Worm (Caenorhabditis elegans) whole organism, late embryonic: ENCODE measurements around the gene cal-7.

Experiments used
- ama-1 ChIP-seq: fragments of 150-350 bp; optimal IDR thresholded peaks from 2 replicates; lab custom pipeline; 2014
- ceh-31 ChIP-seq: sonication (generic microtip); optimal IDR thresholded peaks from 2 replicates; lab custom pipeline; 2016; ENCODE audit warnings: missing genetic modification characterization, missing compliant biosample characterization
- dve-1 ChIP-seq: sonication (generic microtip); optimal IDR thresholded peaks from 2 replicates; lab custom pipeline; 2017; ENCODE audit warnings: antibody characterized with exemption, mild to moderate bottlenecking, missing genetic modification characterization, missing compliant biosample characterization
- hlh-30 ChIP-seq: sonication (generic microtip); optimal IDR thresholded peaks from 2 replicates; lab custom pipeline; 2017; ENCODE audit warnings: antibody characterized with exemption, missing genetic modification characterization, missing compliant biosample characterization; ENCODE audit not compliant: insufficient read depth
- mec-3 ChIP-seq: sonication (generic microtip); optimal IDR thresholded peaks from 2 replicates; lab custom pipeline; 2016; ENCODE audit warnings: borderline replicate concordance, missing genetic modification characterization, missing compliant biosample characterization
- nfya-1 ChIP-seq: sonication (generic microtip); optimal IDR thresholded peaks from 2 replicates; lab custom pipeline; 2017; ENCODE audit warnings: missing genetic modification characterization, mild to moderate bottlenecking, missing compliant biosample characterization, antibody characterized with exemption, moderate library complexity
- nhr-11 ChIP-seq: fragments of 150-350 bp; optimal IDR thresholded peaks from 2 replicates; lab custom pipeline; 2014; ENCODE audit warnings: missing biosample characterization, missing genetic modification characterization
- pag-3 ChIP-seq: sonication (generic microtip); optimal IDR thresholded peaks from 2 replicates; lab custom pipeline; 2016; ENCODE audit warnings: missing compliant biosample characterization, missing genetic modification characterization, borderline replicate concordance
- sox-2 ChIP-seq: fragments of 200-800 bp; sonication (Bioruptor generic); IDR thresholded peaks from 2 replicates; pipeline ENCODE4 v1.3.6; 2022; ENCODE audit warnings: missing genetic modification reagents, missing genetic modification characterization, missing compliant biosample characterization
- unc-86 ChIP-seq: sonication (generic microtip); optimal IDR thresholded peaks from 2 replicates; lab custom pipeline; 2016; ENCODE audit warnings: missing genetic modification characterization, missing compliant biosample characterization

DNA sequence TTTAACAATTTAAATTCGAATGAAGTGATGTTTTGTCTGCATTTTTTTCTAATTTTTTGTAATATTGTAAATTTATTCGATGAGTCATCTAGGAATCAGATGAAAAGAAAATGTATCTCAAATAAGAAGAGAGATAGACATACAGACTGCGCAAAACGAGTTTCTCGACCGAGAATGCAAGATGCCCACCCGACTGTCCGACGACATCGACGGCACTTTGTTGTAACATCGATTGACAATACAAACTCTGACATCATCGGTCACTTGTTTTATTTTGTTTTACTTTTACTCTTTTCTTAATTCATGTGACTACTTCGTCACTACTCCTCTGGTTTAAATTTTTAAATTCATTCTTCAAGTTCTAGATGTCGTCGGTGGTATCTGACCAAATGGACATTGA is 7.0 kb downstream of the cal-7 start, which contains the start of gene sta-2:
- TF ChIP-seq dve-1 (tag; lab: Kevin White, UChicago) (no peak), hlh-30 (tag; lab: Kevin White, UChicago) (no peak), unc-86 (tag; lab: Kevin White, UChicago) (no peak), nhr-11 (tag; lab: Kevin White, UChicago) (no peak), pag-3 (tag; lab: Kevin White, UChicago) (no peak), ama-1 (lab: Kevin White, UChicago) (no peak), nfya-1 (tag; lab: Kevin White, UChicago) (no peak), mec-3 (tag; lab: Kevin White, UChicago) (no peak), sox-2 (GFP tag; lab: Robert Waterston, UW) (no peak), ceh-31 (no peak)
